Fruit fly (Drosophila melanogaster) whole organism, embryonic: ENCODE data around the gene Sse.

Experiments used
- Ada2b ChIP-seq: fragments of 200-800 bp; sonication (Bioruptor generic); IDR thresholded peaks from 2 replicates; pipeline ENCODE4 v1.3.6; 2022; ENCODE audit warnings: missing biosample characterization, missing genetic modification characterization
- Awh ChIP-seq: fragments of 200-800 bp; sonication (Bioruptor generic); IDR thresholded peaks from 2 replicates; pipeline ENCODE4, ENCODE4 v1.3.6; 2022; ENCODE audit warnings: missing biosample characterization, missing genetic modification characterization
- C15 ChIP-seq: fragments of 200-800 bp; sonication (Bioruptor generic); IDR thresholded peaks from 3 replicates; pipeline ENCODE4 v1.3.6; 2022; ENCODE audit warnings: missing biosample characterization, missing genetic modification characterization
- CG10321 ChIP-seq: fragments of 200-800 bp; sonication (Bioruptor generic); IDR thresholded peaks from 2 replicates; pipeline ENCODE4 v1.3.6; 2022; ENCODE audit warnings: missing biosample characterization, missing genetic modification characterization
- CG10431 ChIP-seq: fragments of 200-800 bp; sonication (Bioruptor generic); optimal IDR thresholded peaks from 3 replicates; lab custom pipeline; 2018; ENCODE audit warnings: missing biosample characterization, mild to moderate bottlenecking, missing genetic modification characterization
- CG11456 ChIP-seq: fragments of 200-800 bp; sonication (Bioruptor generic); IDR thresholded peaks from 3 replicates; pipeline ENCODE4 v1.3.6; 2022; ENCODE audit warnings: missing biosample characterization, missing genetic modification characterization
- CG12744 ChIP-seq: fragments of 200-800 bp; sonication (Bioruptor generic); optimal IDR thresholded peaks from 2 replicates; lab custom pipeline; 2016; ENCODE audit warnings: missing biosample characterization, missing genetic modification characterization
- CG13287 ChIP-seq: fragments of 200-800 bp; sonication (Bioruptor generic); IDR thresholded peaks from 2 replicates; pipeline ENCODE4 v1.3.6; 2022; ENCODE audit warnings: missing biosample characterization, missing genetic modification characterization; ENCODE audit not compliant: partially characterized antibody
- CG13424 ChIP-seq: fragments of 200-800 bp; sonication (Bioruptor generic); optimal IDR thresholded peaks from 2 replicates; lab custom pipeline; 2019; ENCODE audit warnings: missing biosample characterization, mild to moderate bottlenecking, missing genetic modification characterization, moderate library complexity
- CG13775 ChIP-seq: fragments of 200-800 bp; sonication (Bioruptor generic); optimal IDR thresholded peaks from 3 replicates; lab custom pipeline; 2017; ENCODE audit warnings: missing biosample characterization, mild to moderate bottlenecking, missing genetic modification characterization
- CG14014 ChIP-seq: fragments of 200-800 bp; sonication (Bioruptor generic); IDR thresholded peaks from 2 replicates; pipeline ENCODE4 v1.3.6; 2022; ENCODE audit warnings: missing biosample characterization, missing genetic modification characterization
- CG14965 ChIP-seq: fragments of 200-800 bp; sonication (Bioruptor generic); optimal IDR thresholded peaks from 2 replicates; lab custom pipeline; 2016; ENCODE audit warnings: missing biosample characterization, missing genetic modification characterization, borderline replicate concordance
- CG1529 ChIP-seq: fragments of 200-800 bp; sonication (Bioruptor generic); optimal IDR thresholded peaks from 3 replicates; lab custom pipeline; 2018; ENCODE audit warnings: missing biosample characterization, missing genetic modification characterization
- CG16779 ChIP-seq: fragments of 200-800 bp; sonication (Bioruptor generic); IDR thresholded peaks from 2 replicates; pipeline ENCODE4 v1.3.6; 2022; ENCODE audit warnings: missing biosample characterization, missing genetic modification characterization
- CG17802 ChIP-seq: fragments of 200-800 bp; sonication (Bioruptor generic); optimal IDR thresholded peaks from 2 replicates; lab custom pipeline; 2018; ENCODE audit warnings: missing biosample characterization, mild to moderate bottlenecking, missing genetic modification characterization, moderate library complexity
- CG17912 ChIP-seq: fragments of 200-800 bp; sonication (Bioruptor generic); optimal IDR thresholded peaks from 2 replicates; lab custom pipeline; 2018; ENCODE audit warnings: missing biosample characterization, mild to moderate bottlenecking, missing genetic modification characterization
- CG1792 ChIP-seq: fragments of 200-800 bp; sonication (Bioruptor generic); optimal IDR thresholded peaks from 2 replicates; lab custom pipeline; 2016; ENCODE audit warnings: missing biosample characterization, missing genetic modification characterization
- CG2202 ChIP-seq: fragments of 200-800 bp; sonication (Bioruptor generic); optimal IDR thresholded peaks from 2 replicates; lab custom pipeline; 2018; ENCODE audit warnings: missing biosample characterization, mild to moderate bottlenecking, missing genetic modification characterization
- CG34376 ChIP-seq: fragments of 200-800 bp; sonication (Bioruptor generic); optimal IDR thresholded peaks from 2 replicates; lab custom pipeline; 2018; ENCODE audit warnings: missing biosample characterization, mild to moderate bottlenecking, missing genetic modification characterization
- CG3726 ChIP-seq: fragments of 200-800 bp; sonication (Bioruptor generic); IDR thresholded peaks from 3 replicates; pipeline ENCODE4, ENCODE4 v1.3.6; 2022; ENCODE audit warnings: missing biosample characterization, missing genetic modification characterization
- CG4282 ChIP-seq: fragments of 200-800 bp; sonication (Bioruptor generic); optimal IDR thresholded peaks from 2 replicates; lab custom pipeline; 2016; ENCODE audit warnings: missing biosample characterization, missing genetic modification characterization
- CG43689 ChIP-seq: fragments of 200-800 bp; sonication (Bioruptor generic); IDR thresholded peaks from 2 replicates; pipeline ENCODE4 v1.3.6; 2022; ENCODE audit warnings: missing biosample characterization, missing genetic modification characterization
- CG4707 ChIP-seq: fragments of 200-800 bp; sonication (Bioruptor generic); optimal IDR thresholded peaks from 2 replicates; lab custom pipeline; 2018; ENCODE audit warnings: missing biosample characterization, mild to moderate bottlenecking, missing genetic modification characterization, moderate library complexity
- CG7963 ChIP-seq: fragments of 200-800 bp; sonication (Bioruptor generic); IDR thresholded peaks from 3 replicates; pipeline ENCODE4 v1.3.6; 2022; ENCODE audit warnings: missing biosample characterization, missing genetic modification characterization; ENCODE audit not compliant: partially characterized antibody
- CG8388 ChIP-seq: fragments of 200-800 bp; sonication (Bioruptor generic); optimal IDR thresholded peaks from 2 replicates; lab custom pipeline; 2019; ENCODE audit warnings: missing biosample characterization, mild to moderate bottlenecking, missing genetic modification characterization, moderate library complexity
- CG9727 ChIP-seq: fragments of 200-800 bp; sonication (Bioruptor generic); optimal IDR thresholded peaks from 3 replicates; lab custom pipeline; 2017; ENCODE audit warnings: missing biosample characterization, mild to moderate bottlenecking, missing genetic modification characterization
- CHES-1-like ChIP-seq: fragments of 200-800 bp; sonication (Bioruptor generic); optimal IDR thresholded peaks from 2 replicates; lab custom pipeline; 2016; ENCODE audit warnings: missing biosample characterization, missing genetic modification characterization
- Dbx ChIP-seq: fragments of 200-800 bp; sonication (Bioruptor generic); IDR thresholded peaks from 3 replicates; pipeline ENCODE4 v1.3.6; 2022; ENCODE audit warnings: missing biosample characterization, missing genetic modification characterization
- Hey ChIP-seq: fragments of 200-800 bp; sonication (Bioruptor generic); optimal IDR thresholded peaks from 3 replicates; lab custom pipeline; 2018; ENCODE audit warnings: missing biosample characterization, mild to moderate bottlenecking, missing genetic modification characterization
- Hr51 ChIP-seq, 2 experiments: fragments of 200-800 bp; sonication (Bioruptor generic); optimal IDR thresholded peaks; 2 replicates in 1 of 2; 3 replicates in 1 of 2; lab custom pipeline; 2016 to 2018; ENCODE audit warnings: missing biosample characterization in 2 of 2, missing genetic modification characterization in 2 of 2, mild to moderate bottlenecking in 1 of 2, moderate library complexity in 1 of 2
- NFAT ChIP-seq: fragments of 200-800 bp; sonication (Bioruptor generic); IDR thresholded peaks from 2 replicates; pipeline ENCODE4 v1.3.6; 2022; ENCODE audit warnings: missing biosample characterization, missing genetic modification characterization
- Oli ChIP-seq: fragments of 200-800 bp; sonication (Bioruptor generic); optimal IDR thresholded peaks from 2 replicates; lab custom pipeline; 2018; ENCODE audit warnings: missing biosample characterization, mild to moderate bottlenecking, missing genetic modification characterization, moderate library complexity
- Opbp ChIP-seq: fragments of 200-800 bp; sonication (Bioruptor generic); IDR thresholded peaks from 3 replicates; pipeline ENCODE4 v1.3.6; 2022; ENCODE audit warnings: missing biosample characterization, missing genetic modification characterization; ENCODE audit not compliant: partially characterized antibody
- Poxn ChIP-seq: fragments of 200-800 bp; sonication (Bioruptor generic); IDR thresholded peaks from 2 replicates; pipeline ENCODE4 v1.3.6; 2022; ENCODE audit warnings: missing biosample characterization, missing genetic modification characterization
- Xrp1 ChIP-seq: fragments of 200-800 bp; sonication (Bioruptor generic); IDR thresholded peaks from 2 replicates; pipeline ENCODE4 v1.3.6; 2022; ENCODE audit warnings: missing biosample characterization, missing genetic modification characterization
- dan ChIP-seq: fragments of 200-800 bp; sonication (Bioruptor generic); IDR thresholded peaks from 2 replicates; pipeline ENCODE4 v1.3.6; 2022; ENCODE audit warnings: missing biosample characterization, missing genetic modification characterization
- danr ChIP-seq: fragments of 200-800 bp; sonication (Bioruptor generic); IDR thresholded peaks from 2 replicates; pipeline ENCODE4 v1.3.6; 2022; ENCODE audit warnings: missing biosample characterization, missing genetic modification characterization
- dati ChIP-seq: fragments of 200-800 bp; sonication (Bioruptor generic); IDR thresholded peaks from 2 replicates; pipeline ENCODE4 v1.3.6; 2022; ENCODE audit warnings: missing biosample characterization, missing genetic modification characterization
- gce ChIP-seq: fragments of 200-800 bp; sonication (Bioruptor generic); IDR thresholded peaks from 3 replicates; pipeline ENCODE4 v1.3.6; 2022; ENCODE audit warnings: missing biosample characterization, missing genetic modification characterization
- jigr1 ChIP-seq: fragments of 200-800 bp; sonication (Bioruptor generic); IDR thresholded peaks from 3 replicates; pipeline ENCODE4 v1.3.6; 2022; ENCODE audit warnings: missing biosample characterization, missing genetic modification characterization
- ken ChIP-seq: fragments of 200-800 bp; sonication (Bioruptor generic); IDR thresholded peaks from 3 replicates; pipeline ENCODE4 v1.3.6; 2022; ENCODE audit warnings: missing biosample characterization, missing genetic modification characterization
- mam ChIP-seq: fragments of 200-800 bp; sonication (Bioruptor generic); optimal IDR thresholded peaks from 3 replicates; lab custom pipeline; 2016; ENCODE audit warnings: missing biosample characterization, missing genetic modification characterization
- odd ChIP-seq: fragments of 200-800 bp; sonication (Bioruptor generic); optimal IDR thresholded peaks from 2 replicates; lab custom pipeline; 2017; ENCODE audit warnings: missing biosample characterization, mild to moderate bottlenecking, missing genetic modification characterization
- org-1 ChIP-seq: fragments of 200-800 bp; sonication (Bioruptor generic); optimal IDR thresholded peaks from 2 replicates; lab custom pipeline; 2017; ENCODE audit warnings: missing biosample characterization, missing genetic modification characterization
- run ChIP-seq: fragments of 200-800 bp; sonication (Bioruptor generic); optimal IDR thresholded peaks from 3 replicates; lab custom pipeline; 2018; ENCODE audit warnings: missing biosample characterization, mild to moderate bottlenecking, missing genetic modification characterization
- salm ChIP-seq: fragments of 200-800 bp; sonication (Bioruptor generic); optimal IDR thresholded peaks from 2 replicates; lab custom pipeline; 2018; ENCODE audit warnings: missing biosample characterization, mild to moderate bottlenecking, missing genetic modification characterization
- shn ChIP-seq: fragments of 200-800 bp; sonication (Bioruptor generic); optimal IDR thresholded peaks from 3 replicates; lab custom pipeline; 2016; ENCODE audit warnings: missing biosample characterization, missing genetic modification characterization
- tna ChIP-seq: fragments of 200-800 bp; sonication (Bioruptor generic); IDR thresholded peaks from 2 replicates; pipeline ENCODE4 v1.3.6; 2022; ENCODE audit warnings: missing biosample characterization, missing genetic modification characterization; ENCODE audit not compliant: partially characterized antibody
- ttk ChIP-seq: fragments of 200-800 bp; sonication (Bioruptor generic); IDR thresholded peaks from 2 replicates; pipeline ENCODE4 v2.1.2; 2022; ENCODE audit warnings: missing biosample characterization, missing genetic modification characterization
- tup ChIP-seq: fragments of 200-800 bp; sonication (Bioruptor generic); optimal IDR thresholded peaks from 2 replicates; lab custom pipeline; 2016; ENCODE audit warnings: missing biosample characterization, mild to moderate bottlenecking, missing genetic modification characterization, moderate library complexity
- zen ChIP-seq: fragments of 200-800 bp; sonication (Bioruptor generic); optimal IDR thresholded peaks from 3 replicates; lab custom pipeline; 2018; ENCODE audit warnings: missing biosample characterization, mild to moderate bottlenecking, missing genetic modification characterization, moderate library complexity

The Sse gene

DNA sequence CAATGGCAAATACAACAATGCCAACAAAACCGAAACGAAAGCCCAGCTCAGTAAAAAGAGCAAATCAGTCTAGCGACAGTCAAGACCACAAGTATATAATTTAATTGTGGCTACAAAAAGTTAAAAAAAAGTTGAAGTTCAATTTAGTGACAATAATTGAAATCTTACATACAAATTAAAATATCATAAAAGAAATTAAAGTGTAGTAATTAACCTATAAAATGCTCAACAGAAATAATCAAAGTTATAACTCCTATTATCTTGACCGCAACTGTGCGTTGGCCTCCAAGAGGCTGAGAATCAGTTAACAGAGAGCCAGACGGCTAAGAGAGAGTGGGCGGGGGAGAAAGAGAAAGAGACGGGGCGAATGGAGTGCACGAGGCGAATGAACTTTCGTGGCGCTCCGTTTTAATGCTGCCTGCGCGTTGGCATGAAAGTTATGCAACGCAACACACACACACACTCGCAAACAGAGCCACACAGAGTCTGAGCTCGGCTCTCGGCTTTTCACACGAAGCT lies 50.3 kb downstream of the Sse start (continued):
- no peak for TF ChIP-seq jigr1 (GFP tag; lab: Robert Waterston, UW)
- peak; percentile 65 for TF ChIP-seq org-1 (GFP tag; lab: Kevin White, UChicago)
- no peak for TF ChIP-seq CG3726 (GFP tag; lab: Robert Waterston, UW)
- no peak for TF ChIP-seq CG1792
- TF ChIP-seq dan (GFP tag; lab: Robert Waterston, UW), result no peak
- TF ChIP-seq CHES-1-like, result no peak
- TF ChIP-seq ttk, result peak; percentile 74
- peak; percentile 52 for TF ChIP-seq zen
- no peak for TF ChIP-seq Poxn
- no peak for TF ChIP-seq dati (GFP tag; lab: Robert Waterston, UW)
- TF ChIP-seq Hr51 (GFP tag; optimal IDR thresholded peaks at IDR 0.05; lab: Kevin White, UChicago), result peak; percentile 29 to 89
- peak; percentile 73 for TF ChIP-seq CG4707 (GFP tag; lab: Kevin White, UChicago)
- TF ChIP-seq CG9727, result peak; percentile 72
- TF ChIP-seq CG17802 (tag; lab: Kevin White, UChicago), result peak; percentile 45
- peak; percentile 77 for TF ChIP-seq Ada2b (GFP tag; lab: Robert Waterston, UW)
- TF ChIP-seq mam (GFP tag; lab: Kevin White, UChicago), result no peak
- peak; percentile 85 for TF ChIP-seq salm (tag; lab: Kevin White, UChicago)
- no peak for TF ChIP-seq CG13287 (GFP tag; lab: Robert Waterston, UW)
- peak; percentile 51 for TF ChIP-seq CG13775 (GFP tag; lab: Kevin White, UChicago)
- peak; percentile 90 for TF ChIP-seq CG13424 (tag; lab: Kevin White, UChicago)
- peak; percentile 7; the same call in 1 of the 2 replicates for TF ChIP-seq CG10321 (GFP tag; lab: Robert Waterston, UW)
- TF ChIP-seq CG10431 (GFP tag; lab: Kevin White, UChicago), result peak; percentile 76
- no peak for TF ChIP-seq C15 (GFP tag; lab: Robert Waterston, UW)
- TF ChIP-seq CG7963 (GFP tag; lab: Robert Waterston, UW), result no peak
- no peak for TF ChIP-seq shn
- peak; percentile 74 for TF ChIP-seq odd (GFP tag; lab: Kevin White, UChicago)
- peak; percentile 86 for TF ChIP-seq CG2202 (tag; lab: Kevin White, UChicago)
- peak; percentile 92 for TF ChIP-seq CG8388 (GFP tag; lab: Kevin White, UChicago)
- TF ChIP-seq CG14014, result peak; percentile 35; the same call in 1 of the 2 replicates
- TF ChIP-seq CG11456 (GFP tag; lab: Robert Waterston, UW), result no peak
- peak; percentile 30 for TF ChIP-seq CG12744
- no peak for TF ChIP-seq Hey (tag; lab: Kevin White, UChicago)
- no peak for TF ChIP-seq NFAT
- no peak for TF ChIP-seq CG34376
- peak; percentile 55; the same call in 1 of the 3 replicates for TF ChIP-seq ken
- no peak for TF ChIP-seq CG17912 (GFP tag; lab: Kevin White, UChicago)
- peak; percentile 87 for TF ChIP-seq Awh
- no peak for TF ChIP-seq tna (GFP tag; lab: Robert Waterston, UW)
- peak; percentile 91 for TF ChIP-seq Xrp1 (GFP tag; lab: Robert Waterston, UW)
- no peak for TF ChIP-seq CG14965
- TF ChIP-seq gce, result 0 out of 3 replicates have a peak, but pooled peaks have one; percentile 57
- TF ChIP-seq CG16779, result no peak
- TF ChIP-seq Dbx (GFP tag; lab: Robert Waterston, UW), result no peak
- TF ChIP-seq tup, result peak; percentile 36
- no peak for TF ChIP-seq CG4282 (GFP tag; lab: Kevin White, UChicago)
- no peak for TF ChIP-seq Opbp
- TF ChIP-seq CG1529 (GFP tag; lab: Kevin White, UChicago), result peak; percentile 80
- peak; percentile 89 for TF ChIP-seq Oli (tag; lab: Kevin White, UChicago)
- peak; percentile 73 for TF ChIP-seq run
- peak; percentile 30; the same call in 1 of the 2 replicates for TF ChIP-seq CG43689
- TF ChIP-seq danr (GFP tag; lab: Robert Waterston, UW), result no peak
